Fruit fly (Drosophila melanogaster) whole organism, embryonic: ENCODE results near the gene CG9518.

Source experiments
- Blimp-1 ChIP-seq: fragments of 200-800 bp; sonication (Bioruptor generic); optimal IDR thresholded peaks from 3 replicates; lab custom pipeline; 2018; ENCODE audit warnings: missing biosample characterization, missing genetic modification characterization, mild to moderate bottlenecking, moderate library complexity, missing genetic modification reagents
- BtbVII ChIP-seq: fragments of 200-800 bp; sonication (Bioruptor generic); optimal IDR thresholded peaks from 3 replicates; lab custom pipeline; 2017; ENCODE audit warnings: missing biosample characterization, mild to moderate bottlenecking, missing genetic modification characterization
- CG10431 ChIP-seq: fragments of 200-800 bp; sonication (Bioruptor generic); optimal IDR thresholded peaks from 3 replicates; lab custom pipeline; 2018; ENCODE audit warnings: missing biosample characterization, mild to moderate bottlenecking, missing genetic modification characterization
- CG10462 ChIP-seq: fragments of 200-800 bp; sonication (Bioruptor generic); optimal IDR thresholded peaks from 2 replicates; lab custom pipeline; 2016; ENCODE audit warnings: missing biosample characterization, missing genetic modification characterization
- CG10979 ChIP-seq: fragments of 200-800 bp; sonication (Bioruptor generic); optimal IDR thresholded peaks from 2 replicates; lab custom pipeline; 2018; ENCODE audit warnings: missing biosample characterization, mild to moderate bottlenecking, missing genetic modification characterization, moderate library complexity
- CG12155 ChIP-seq: fragments of 200-800 bp; sonication (Bioruptor generic); optimal IDR thresholded peaks from 3 replicates; lab custom pipeline; 2016; ENCODE audit warnings: missing biosample characterization, missing genetic modification characterization
- CG13287 ChIP-seq: fragments of 200-800 bp; sonication (Bioruptor generic); IDR thresholded peaks from 2 replicates; pipeline ENCODE4 v1.3.6; 2022; ENCODE audit warnings: missing biosample characterization, missing genetic modification characterization; ENCODE audit not compliant: partially characterized antibody
- CG14050 ChIP-seq: fragments of 200-800 bp; sonication (Bioruptor generic); IDR thresholded peaks from 3 replicates; pipeline ENCODE4 v1.3.6; 2022; ENCODE audit warnings: missing biosample characterization, missing genetic modification characterization
- CG14667 ChIP-seq: fragments of 200-800 bp; sonication (Bioruptor generic); IDR thresholded peaks from 2 replicates; pipeline ENCODE4 v1.3.6; 2022; ENCODE audit warnings: missing biosample characterization, missing genetic modification characterization
- CG15269 ChIP-seq: fragments of 200-800 bp; sonication (Bioruptor generic); optimal IDR thresholded peaks from 2 replicates; lab custom pipeline; 2018; ENCODE audit warnings: missing biosample characterization, mild to moderate bottlenecking, missing genetic modification characterization, moderate library complexity
- CG15601 ChIP-seq: fragments of 200-800 bp; sonication (Bioruptor generic); optimal IDR thresholded peaks from 3 replicates; lab custom pipeline; 2019; ENCODE audit warnings: missing biosample characterization, mild to moderate bottlenecking, missing genetic modification characterization, moderate library complexity
- CG16779 ChIP-seq: fragments of 200-800 bp; sonication (Bioruptor generic); IDR thresholded peaks from 2 replicates; pipeline ENCODE4 v1.3.6; 2022; ENCODE audit warnings: missing biosample characterization, missing genetic modification characterization
- CG17328 ChIP-seq: fragments of 200-800 bp; sonication (Bioruptor generic); IDR thresholded peaks from 2 replicates; pipeline ENCODE4 v1.3.6; 2022; ENCODE audit warnings: missing biosample characterization, missing genetic modification characterization
- CG17612 ChIP-seq: fragments of 200-800 bp; sonication (Bioruptor generic); IDR thresholded peaks from 2 replicates; pipeline ENCODE4 v1.3.6; 2022; ENCODE audit warnings: missing biosample characterization, missing genetic modification characterization
- CG17912 ChIP-seq: fragments of 200-800 bp; sonication (Bioruptor generic); optimal IDR thresholded peaks from 2 replicates; lab custom pipeline; 2018; ENCODE audit warnings: missing biosample characterization, mild to moderate bottlenecking, missing genetic modification characterization
- CG4360 ChIP-seq: fragments of 200-800 bp; sonication (Bioruptor generic); IDR thresholded peaks from 2 replicates; pipeline ENCODE4 v1.3.6; 2022; ENCODE audit warnings: missing biosample characterization, missing genetic modification characterization
- CG8290 ChIP-seq, 3 experiments: fragments of 200-800 bp; sonication (Bioruptor generic); optimal IDR thresholded peaks; 2 replicates each; lab custom pipeline; 2016 to 2019; ENCODE audit warnings: missing biosample characterization in 3 of 3, missing genetic modification characterization in 3 of 3, mild to moderate bottlenecking in 2 of 3, moderate library complexity in 1 of 3
- CG9817 ChIP-seq: fragments of 200-800 bp; sonication (Bioruptor generic); optimal IDR thresholded peaks from 2 replicates; lab custom pipeline; 2018; ENCODE audit warnings: missing biosample characterization, mild to moderate bottlenecking, missing genetic modification characterization, moderate library complexity
- CHES-1-like ChIP-seq: fragments of 200-800 bp; sonication (Bioruptor generic); optimal IDR thresholded peaks from 2 replicates; lab custom pipeline; 2016; ENCODE audit warnings: missing biosample characterization, missing genetic modification characterization
- Camta ChIP-seq: fragments of 200-800 bp; sonication (Bioruptor generic); optimal IDR thresholded peaks from 2 replicates; lab custom pipeline; 2016; ENCODE audit warnings: missing biosample characterization, missing genetic modification characterization
- Ets97D ChIP-seq: fragments of 200-800 bp; sonication (Bioruptor generic); optimal IDR thresholded peaks from 3 replicates; lab custom pipeline; 2016; ENCODE audit warnings: missing biosample characterization, missing genetic modification characterization
- Gug ChIP-seq: fragments of 200-800 bp; sonication (Bioruptor generic); IDR thresholded peaks from 4 replicates; pipeline ENCODE4 v1.3.6; 2022; ENCODE audit warnings: missing biosample characterization, missing genetic modification characterization
- H2.0 ChIP-seq: fragments of 200-800 bp; sonication (Bioruptor generic); IDR thresholded peaks from 2 replicates; pipeline ENCODE4 v1.3.6; 2022; ENCODE audit warnings: missing biosample characterization, missing genetic modification characterization
- Hr3 ChIP-seq: fragments of 200-800 bp; sonication (Bioruptor generic); optimal IDR thresholded peaks from 3 replicates; lab custom pipeline; 2016; ENCODE audit warnings: missing biosample characterization, missing genetic modification characterization
- Mad ChIP-seq: fragments of 200-800 bp; sonication (Bioruptor generic); optimal IDR thresholded peaks from 2 replicates; lab custom pipeline; 2016; ENCODE audit warnings: missing biosample characterization, missing genetic modification characterization
- Mrtf ChIP-seq: fragments of 200-800 bp; sonication (Bioruptor generic); IDR thresholded peaks from 3 replicates; pipeline ENCODE4 v1.3.6; 2022; ENCODE audit warnings: missing biosample characterization, missing genetic modification characterization
- NC2α ChIP-seq: fragments of 200-800 bp; sonication (Bioruptor generic); optimal IDR thresholded peaks from 2 replicates; lab custom pipeline; 2016; ENCODE audit warnings: missing biosample characterization, missing genetic modification characterization
- NC2β ChIP-seq: fragments of 200-800 bp; sonication (Bioruptor generic); optimal IDR thresholded peaks from 2 replicates; lab custom pipeline; 2016; ENCODE audit warnings: missing biosample characterization, missing genetic modification characterization
- Nf-YA ChIP-seq: fragments of 200-800 bp; sonication (Bioruptor generic); IDR thresholded peaks from 2 replicates; pipeline ENCODE4 v1.3.6; 2022; ENCODE audit warnings: missing biosample characterization, missing genetic modification characterization
- Oli ChIP-seq: fragments of 200-800 bp; sonication (Bioruptor generic); optimal IDR thresholded peaks from 2 replicates; lab custom pipeline; 2018; ENCODE audit warnings: missing biosample characterization, mild to moderate bottlenecking, missing genetic modification characterization, moderate library complexity
- Ptx1 ChIP-seq: fragments of 200-800 bp; sonication (Bioruptor generic); IDR thresholded peaks from 2 replicates; pipeline ENCODE4 v1.3.6; 2022; ENCODE audit warnings: missing biosample characterization, missing genetic modification characterization
- Ravus ChIP-seq: fragments of 200-800 bp; sonication (Bioruptor generic); IDR thresholded peaks from 2 replicates; pipeline ENCODE4 v1.3.6; 2022; ENCODE audit warnings: missing biosample characterization, missing genetic modification characterization
- Usf ChIP-seq: fragments of 200-800 bp; sonication (Bioruptor generic); optimal IDR thresholded peaks from 2 replicates; lab custom pipeline; 2017; ENCODE audit warnings: missing genotype, missing biosample characterization, missing genetic modification characterization
- YL-1 ChIP-seq: fragments of 200-800 bp; sonication (Bioruptor generic); optimal IDR thresholded peaks from 3 replicates; lab custom pipeline; 2017; ENCODE audit warnings: missing biosample characterization, mild to moderate bottlenecking, missing genetic modification characterization
- ap ChIP-seq: fragments of 200-800 bp; sonication (Bioruptor generic); IDR thresholded peaks from 2 replicates; pipeline ENCODE4 v1.3.6; 2022; ENCODE audit warnings: missing biosample characterization, missing genetic modification characterization
- cas ChIP-seq: fragments of 200-800 bp; sonication (Bioruptor generic); IDR thresholded peaks from 2 replicates; pipeline ENCODE4 v1.3.6; 2022; ENCODE audit warnings: missing biosample characterization, missing genetic modification characterization
- chinmo ChIP-seq: fragments of 200-800 bp; sonication (Bioruptor generic); IDR thresholded peaks from 4 replicates; pipeline ENCODE4 v1.3.6; 2022; ENCODE audit warnings: missing biosample characterization, missing genetic modification characterization; ENCODE audit not compliant: partially characterized antibody
- crp ChIP-seq, 2 experiments: fragments of 200-800 bp; sonication (Bioruptor generic); optimal IDR thresholded peaks; 2 replicates in 1 of 2; 3 replicates in 1 of 2; lab custom pipeline; 2017; ENCODE audit warnings: missing biosample characterization in 2 of 2, missing genetic modification characterization in 2 of 2, mild to moderate bottlenecking in 1 of 2, moderate library complexity in 1 of 2
- da ChIP-seq: fragments of 200-800 bp; sonication (Bioruptor generic); optimal IDR thresholded peaks from 2 replicates; lab custom pipeline; 2016; ENCODE audit warnings: missing biosample characterization, missing genetic modification characterization
- dimm ChIP-seq: fragments of 200-800 bp; sonication (Bioruptor generic); IDR thresholded peaks from 2 replicates; pipeline ENCODE4 v1.3.6; 2022; ENCODE audit warnings: missing biosample characterization, missing genetic modification characterization
- ftz-f1 ChIP-seq: fragments of 200-800 bp; sonication (Bioruptor generic); optimal IDR thresholded peaks from 2 replicates; lab custom pipeline; 2016; ENCODE audit warnings: missing biosample characterization, missing genetic modification characterization
- hbn ChIP-seq: fragments of 200-800 bp; sonication (Bioruptor generic); IDR thresholded peaks from 2 replicates; pipeline ENCODE4 v1.3.6; 2022; ENCODE audit warnings: missing biosample characterization, missing genetic modification characterization; ENCODE audit not compliant: partially characterized antibody
- otp ChIP-seq: fragments of 200-800 bp; sonication (Bioruptor generic); IDR thresholded peaks from 3 replicates; pipeline ENCODE4, ENCODE4 v1.3.6; 2022; ENCODE audit warnings: missing biosample characterization, missing genetic modification characterization
- pb ChIP-seq: fragments of 200-800 bp; sonication (Bioruptor generic); optimal IDR thresholded peaks from 3 replicates; lab custom pipeline; 2016; ENCODE audit warnings: missing biosample characterization, missing genetic modification characterization
- seq ChIP-seq: fragments of 200-800 bp; sonication (Bioruptor generic); IDR thresholded peaks from 2 replicates; pipeline ENCODE4 v1.3.6; 2022; ENCODE audit warnings: missing biosample characterization, missing genetic modification characterization
- trem ChIP-seq: fragments of 200-800 bp; optimal IDR thresholded peaks from 3 replicates; lab custom pipeline; 2019; ENCODE audit warnings: missing biosample characterization, mild to moderate bottlenecking, missing genetic modification characterization, moderate library complexity
- ttk ChIP-seq: fragments of 200-800 bp; sonication (Bioruptor generic); IDR thresholded peaks from 2 replicates; pipeline ENCODE4 v2.1.2; 2022; ENCODE audit warnings: missing biosample characterization, missing genetic modification characterization
- wdn ChIP-seq: fragments of 200-800 bp; sonication (Bioruptor generic); IDR thresholded peaks from 2 replicates; pipeline ENCODE4 v1.3.6; 2022; ENCODE audit warnings: missing biosample characterization, missing genetic modification characterization
- zen ChIP-seq: fragments of 200-800 bp; sonication (Bioruptor generic); optimal IDR thresholded peaks from 3 replicates; lab custom pipeline; 2018; ENCODE audit warnings: missing biosample characterization, mild to moderate bottlenecking, missing genetic modification characterization, moderate library complexity
- zfh2 ChIP-seq: fragments of 200-800 bp; sonication (Bioruptor generic); optimal IDR thresholded peaks from 2 replicates; lab custom pipeline; 2016; ENCODE audit warnings: missing biosample characterization, missing genetic modification characterization

CG9518 gene

DNA sequence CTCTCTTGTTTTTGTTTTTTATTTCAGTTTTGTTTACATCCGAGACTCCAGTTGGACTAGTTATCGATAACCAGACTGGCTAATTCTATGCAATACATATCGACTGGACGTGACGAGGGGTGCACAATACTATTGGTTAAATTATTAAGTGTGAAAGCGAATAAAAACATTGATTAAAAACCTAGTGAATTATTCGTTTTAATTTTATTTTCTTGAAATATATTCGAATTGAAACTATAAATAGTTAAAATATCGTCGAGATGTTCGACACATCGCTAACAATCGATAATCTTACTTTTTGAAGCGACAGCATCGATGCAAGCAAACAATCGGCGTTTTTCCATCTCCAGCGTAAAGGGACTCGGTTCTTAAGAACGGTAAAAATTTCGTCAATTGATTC is 31.9 kb downstream of the CG9518 start, which contains the start of the genes CG32590 and Flo2 (continued):
- no peak for TF ChIP-seq BtbVII
- TF ChIP-seq CG10979, result peak; percentile 45
- TF ChIP-seq chinmo (GFP tag; lab: Robert Waterston, UW), result peak; percentile 96
- peak; percentile 72 for TF ChIP-seq Ets97D
- peak; percentile 70 for TF ChIP-seq CG17328
- peak; percentile 71; the same call in 1 of the 3 replicates for TF ChIP-seq otp (GFP tag; lab: Robert Waterston, UW)
- peak; percentile 58 for TF ChIP-seq Hr3 (GFP tag; lab: Kevin White, UChicago)
- TF ChIP-seq Blimp-1 (GFP tag; lab: Kevin White, UChicago), result peak; percentile 59
- peak; percentile 74 for TF ChIP-seq CG15269 (tag; lab: Kevin White, UChicago)
- peak; percentile 72 for TF ChIP-seq CG14667 (GFP tag; lab: Robert Waterston, UW)
- TF ChIP-seq Mad (GFP tag; lab: Kevin White, UChicago), result peak; percentile 66
- TF ChIP-seq CG14050 (GFP tag; lab: Robert Waterston, UW), result 0 out of 3 replicates have a peak, but pooled peaks have one; percentile 45
- TF ChIP-seq Gug (GFP tag; lab: Robert Waterston, UW), result peak; percentile 73
- TF ChIP-seq ftz-f1, result no peak
- TF ChIP-seq CG10431 (GFP tag; lab: Kevin White, UChicago), result no peak
- peak; percentile 57 for TF ChIP-seq CG10462 (GFP tag; lab: Kevin White, UChicago)
- peak in 1 of 2 experiments; percentile 1 for TF ChIP-seq crp (GFP tag; optimal IDR thresholded peaks at IDR 0.05; lab: Kevin White, UChicago)
- TF ChIP-seq cas (GFP tag; lab: Robert Waterston, UW), result peak; percentile 60
- TF ChIP-seq ttk, result peak; percentile 75
- 0 out of 2 replicates have a peak, but pooled peaks have one; percentile 5 for TF ChIP-seq dimm
- peak; percentile 76 for TF ChIP-seq wdn
- peak; percentile 80 for TF ChIP-seq H2.0
- peak; percentile 69 for TF ChIP-seq seq
- peak; percentile 78 for TF ChIP-seq CG8290 (GFP tag; optimal IDR thresholded peaks at IDR 0.05; lab: Kevin White, UChicago)
- peak; percentile 54 to 78 for TF ChIP-seq CG8290 (tag; optimal IDR thresholded peaks at IDR 0.05; lab: Kevin White, UChicago)
- no peak for TF ChIP-seq CG17912 (GFP tag; lab: Kevin White, UChicago)
- TF ChIP-seq CG17612 (GFP tag; lab: Robert Waterston, UW), result 0 out of 2 replicates have a peak, but pooled peaks have one; percentile 28
- peak; percentile 70 for TF ChIP-seq Camta (GFP tag; lab: Kevin White, UChicago)
- TF ChIP-seq Oli (tag; lab: Kevin White, UChicago), result peak; percentile 38
- TF ChIP-seq CG15601 (tag; lab: Kevin White, UChicago), result peak; percentile 50
- TF ChIP-seq trem, result peak; percentile 63
- TF ChIP-seq pb (GFP tag; lab: Kevin White, UChicago), result no peak
- TF ChIP-seq Ravus (GFP tag; lab: Robert Waterston, UW), result peak; percentile 21
- peak; percentile 66 for TF ChIP-seq CG12155
- peak; percentile 84 for TF ChIP-seq Ptx1 (GFP tag; lab: Robert Waterston, UW)
- peak; percentile 66; the same call in 1 of the 2 replicates for TF ChIP-seq ap (GFP tag; lab: Robert Waterston, UW)
- peak; percentile 73 for TF ChIP-seq zen
- peak; percentile 32 for TF ChIP-seq da (GFP tag; lab: Kevin White, UChicago)
- TF ChIP-seq YL-1 (GFP tag; lab: Kevin White, UChicago), result no peak
- peak; percentile 24 for TF ChIP-seq NC2α (GFP tag; lab: Kevin White, UChicago)
- TF ChIP-seq CG13287 (GFP tag; lab: Robert Waterston, UW), result peak; percentile 98
- no peak for TF ChIP-seq Usf (GFP tag; lab: Kevin White, UChicago)
- TF ChIP-seq CG16779, result no peak
- peak; percentile 97 for TF ChIP-seq hbn (GFP tag; lab: Robert Waterston, UW)
- peak; percentile 31 for TF ChIP-seq NC2β
- peak; percentile 77 for TF ChIP-seq CHES-1-like (GFP tag; lab: Kevin White, UChicago)
- 0 out of 3 replicates have a peak, but pooled peaks have one; percentile 34 for TF ChIP-seq Mrtf (GFP tag; lab: Robert Waterston, UW)
- TF ChIP-seq CG9817, result peak; percentile 73
- peak; percentile 77 for TF ChIP-seq zfh2
- TF ChIP-seq CG4360 (GFP tag; lab: Robert Waterston, UW), result no peak
- TF ChIP-seq Nf-YA, result peak; percentile 71; the same call in 1 of the 2 replicates
